Worm (Caenorhabditis elegans): Measurements from ENCODE around the gene Y51A2A.5.

Gene Y51A2A.5

ce11 chrV:18337643-18338042, 39.0 kb downstream of the Y51A2A.5 start:
- no peak for TF ChIP-seq ttx-3 (tag; optimal IDR thresholded peaks at IDR 0.05)
- no peak for TF ChIP-seq pha-2 (tag; optimal IDR thresholded peaks at IDR 0.05)
- no peak for TF ChIP-seq ahr-1 (tag; optimal IDR thresholded peaks at IDR 0.05)
- TF ChIP-seq eyg-1 (tag; optimal IDR thresholded peaks at IDR 0.05), result no peak
- TF ChIP-seq elt-2 (tag; optimal IDR thresholded peaks at IDR 0.05), result no peak
- TF ChIP-seq tbx-7 (tag; optimal IDR thresholded peaks at IDR 0.05), result no peak
- TF ChIP-seq sox-2 (GFP tag; IDR thresholded peaks at IDR 0.05), result no peak
- TF ChIP-seq tbx-2 (tag; optimal IDR thresholded peaks at IDR 0.05), result no peak
- TF ChIP-seq ceh-6 (GFP tag; optimal IDR thresholded peaks at IDR 0.05), result no peak
- TF ChIP-seq sdc-2 (tag; optimal IDR thresholded peaks at IDR 0.05), result no peak
- TF ChIP-seq ceh-45 (GFP tag; IDR thresholded peaks at IDR 0.05), result no peak
- no peak for TF ChIP-seq ceh-48 (tag; optimal IDR thresholded peaks at IDR 0.05)
- no peak for TF ChIP-seq madf-2 (tag; optimal IDR thresholded peaks at IDR 0.05)
- TF ChIP-seq C08G9.2 (tag; optimal IDR thresholded peaks at IDR 0.05), result no peak

DNA sequence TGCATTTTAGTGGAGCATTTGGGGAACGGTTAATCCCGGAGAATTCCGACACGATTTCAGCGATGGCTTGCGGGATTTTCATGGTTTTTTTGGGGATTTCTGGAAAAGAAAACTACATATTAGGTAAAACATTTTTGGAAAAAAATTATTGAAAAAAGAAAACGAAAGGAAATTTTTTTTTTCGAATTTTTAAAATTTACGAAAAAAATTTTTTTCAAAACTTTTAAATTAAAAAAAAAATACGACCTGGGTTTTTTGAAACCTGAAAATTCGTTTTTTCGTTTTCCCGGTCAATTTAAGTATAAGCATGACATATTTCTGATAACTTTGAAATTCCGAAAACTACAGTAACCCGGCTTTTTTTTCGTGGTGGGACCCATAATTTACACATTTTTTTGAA, 41.2 kb downstream of the Y51A2A.5 start, which contains the start of gene C08E8.10:
Gene C08E8.10 (minus strand): TSS at position 101 of the 400 bp plus-strand sequence.
- TF ChIP-seq ceh-22 (tag; optimal IDR thresholded peaks at IDR 0.05) (no peak), ceh-9 (tag; optimal IDR thresholded peaks at IDR 0.05) (no peak), fkh-6 (tag; optimal IDR thresholded peaks at IDR 0.05) (no peak), hlh-8 (tag; optimal IDR thresholded peaks at IDR 0.05) (no peak), ceh-48 (tag; optimal IDR thresholded peaks at IDR 0.05) (no peak), unc-55 (GFP tag; optimal IDR thresholded peaks at IDR 0.05) (no peak)

- TF ChIP-seq ref-2 (tag; optimal IDR thresholded peaks at IDR 0.05), result no peak
- TF ChIP-seq lin-11 (tag; optimal IDR thresholded peaks at IDR 0.05), result no peak
- no peak for TF ChIP-seq pag-3 (tag; optimal IDR thresholded peaks at IDR 0.05; ENCODE audit: borderline replicate concordance)
- no peak for TF ChIP-seq fax-1 (tag; optimal IDR thresholded peaks at IDR 0.05)
- TF ChIP-seq nhr-232 (tag; optimal IDR thresholded peaks at IDR 0.05), result no peak
- TF ChIP-seq madf-2 (tag; optimal IDR thresholded peaks at IDR 0.05), result no peak
- no peak for TF ChIP-seq fkh-6 (tag; optimal IDR thresholded peaks at IDR 0.05)
- no peak for TF ChIP-seq dve-1 (tag; optimal IDR thresholded peaks at IDR 0.05)
- no peak for TF ChIP-seq C08G9.2 (tag; optimal IDR thresholded peaks at IDR 0.05)
- no peak for TF ChIP-seq ceh-18 (tag; optimal IDR thresholded peaks at IDR 0.05)
- TF ChIP-seq sdc-2 (tag; optimal IDR thresholded peaks at IDR 0.05), result no peak
- no peak for TF ChIP-seq rnt-1 (tag; optimal IDR thresholded peaks at IDR 0.05)
- TF ChIP-seq unc-86 (tag; optimal IDR thresholded peaks at IDR 0.05), result no peak
- no peak for TF ChIP-seq fkh-10 (GFP tag; optimal IDR thresholded peaks at IDR 0.05)
- no peak for TF ChIP-seq C38D4.7 (GFP tag; optimal IDR thresholded peaks at IDR 0.05)
- no peak for TF ChIP-seq ceh-45 (GFP tag; IDR thresholded peaks at IDR 0.05)
- no peak for TF ChIP-seq pha-2 (tag; optimal IDR thresholded peaks at IDR 0.05)
- no peak for TF ChIP-seq lim-6 (tag; optimal IDR thresholded peaks at IDR 0.05)
- TF ChIP-seq nfya-1 (tag; optimal IDR thresholded peaks at IDR 0.05), result no peak
These were observed 45.6 kb downstream of the Y51A2A.5 start for ce11 chrV:18344194-18344593.

DNA sequence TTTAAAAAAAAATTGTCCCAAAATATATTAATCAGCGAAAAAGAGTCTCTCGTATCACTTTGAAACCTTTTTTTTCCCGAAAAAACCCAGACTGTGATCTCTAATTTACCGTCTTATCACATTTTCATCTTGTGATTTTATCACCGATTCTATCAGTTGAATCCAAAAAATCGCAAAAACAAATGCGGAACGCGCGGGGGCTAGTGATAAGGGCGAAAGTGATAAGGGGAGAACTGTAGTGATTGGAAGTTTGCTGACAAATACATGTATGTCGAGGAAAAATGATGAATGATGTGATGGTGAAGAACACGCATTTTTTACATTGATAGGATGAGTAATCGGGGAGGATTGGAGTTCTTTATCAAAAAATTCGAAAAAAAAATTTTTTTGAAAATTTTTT, 47.5 kb downstream of the Y51A2A.5 start:
- TF ChIP-seq elt-2 (tag; optimal IDR thresholded peaks at IDR 0.05) (peak; percentile 99), T23F11.4 (GFP tag; optimal IDR thresholded peaks at IDR 0.05) (no peak)

ce11 chrV:18350046-18350445, 51.4 kb downstream of the Y51A2A.5 start, which contains the start of gene C08E8.3:
Gene C08E8.3 (plus strand): TSS chrV:18350129.
- TF ChIP-seq hlh-6 (tag; optimal IDR thresholded peaks at IDR 0.05) (no peak), ceh-18 (tag; optimal IDR thresholded peaks at IDR 0.05) (no peak), ceh-48 (tag; optimal IDR thresholded peaks at IDR 0.05) (no peak), gmeb-2 (tag; optimal IDR thresholded peaks at IDR 0.05) (no peak), syd-9 (tag; optimal IDR thresholded peaks at IDR 0.05) (no peak), pax-1 (tag; optimal IDR thresholded peaks at IDR 0.05) (no peak), sdc-2 (tag; optimal IDR thresholded peaks at IDR 0.05) (no peak), ttx-3 (tag; optimal IDR thresholded peaks at IDR 0.05) (no peak), ref-2 (tag; optimal IDR thresholded peaks at IDR 0.05) (no peak), ceh-31 (tag; optimal IDR thresholded peaks at IDR 0.05) (no peak), fax-1 (tag; optimal IDR thresholded peaks at IDR 0.05) (no peak), ceh-24 (tag; optimal IDR thresholded peaks at IDR 0.05) (no peak), elt-4 (tag; optimal IDR thresholded peaks at IDR 0.05) (no peak), ceh-6 (GFP tag; optimal IDR thresholded peaks at IDR 0.05) (no peak), C38D4.7 (GFP tag; optimal IDR thresholded peaks at IDR 0.05) (no peak), K02D7.2 (tag; optimal IDR thresholded peaks at IDR 0.05) (no peak), C08G9.2 (tag; optimal IDR thresholded peaks at IDR 0.05) (no peak), ztf-16 (tag; optimal IDR thresholded peaks at IDR 0.05) (no peak), unc-42 (tag; optimal IDR thresholded peaks at IDR 0.05) (no peak)

Measured in whole organism, late embryonic.